Fruit fly (Drosophila melanogaster) whole organism, embryonic: ENCODE measurements around the gene CG31388.

Experiments used
- CG13424 ChIP-seq: fragments of 200-800 bp; sonication (Bioruptor generic); optimal IDR thresholded peaks from 2 replicates; lab custom pipeline; 2019; ENCODE audit warnings: missing biosample characterization, mild to moderate bottlenecking, missing genetic modification characterization, moderate library complexity
- Jarid2 ChIP-seq: fragments of 200-800 bp; sonication (Bioruptor generic); optimal IDR thresholded peaks from 3 replicates; lab custom pipeline; 2017; ENCODE audit warnings: mild to moderate bottlenecking, missing biosample characterization, missing genetic modification reagents, missing genetic modification characterization
- dmrt11E ChIP-seq: fragments of 200-800 bp; sonication (Bioruptor generic); optimal IDR thresholded peaks from 3 replicates; lab custom pipeline; 2018; ENCODE audit warnings: missing biosample characterization, mild to moderate bottlenecking, missing genetic modification characterization, moderate library complexity
- jumu ChIP-seq: fragments of 200-800 bp; sonication (Bioruptor generic); optimal IDR thresholded peaks from 3 replicates; lab custom pipeline; 2016; ENCODE audit warnings: missing biosample characterization, missing genetic modification characterization
- lov ChIP-seq, 2 experiments: fragments of 200-800 bp in 1 of 2; fragments of >200 bp in 1 of 2; sonication (Bioruptor generic) in 1 of 2; IDR thresholded peaks in 1 of 2; optimal IDR thresholded peaks in 1 of 2; 2 replicates in 1 of 2; 3 replicates in 1 of 2; pipeline versions ENCODE4 v1.3.6 to Lab custom; 2017 to 2022; ENCODE audit warnings: missing biosample characterization in 1 of 2, missing genetic modification characterization in 1 of 2
- pan ChIP-seq, 4 experiments: fragments of >200 bp in 3 of 4; fragments of 200-800 bp in 1 of 4; sonication (Bioruptor generic) in 1 of 4; optimal IDR thresholded peaks in 3 of 4; IDR thresholded peaks in 1 of 4; 2 replicates each; pipeline versions ENCODE4 v1.3.6 to Lab custom; 2017 to 2022; ENCODE audit warnings: missing biosample characterization in 2 of 4, missing genetic modification characterization in 2 of 4, mixed read lengths in 1 of 4

DNA sequence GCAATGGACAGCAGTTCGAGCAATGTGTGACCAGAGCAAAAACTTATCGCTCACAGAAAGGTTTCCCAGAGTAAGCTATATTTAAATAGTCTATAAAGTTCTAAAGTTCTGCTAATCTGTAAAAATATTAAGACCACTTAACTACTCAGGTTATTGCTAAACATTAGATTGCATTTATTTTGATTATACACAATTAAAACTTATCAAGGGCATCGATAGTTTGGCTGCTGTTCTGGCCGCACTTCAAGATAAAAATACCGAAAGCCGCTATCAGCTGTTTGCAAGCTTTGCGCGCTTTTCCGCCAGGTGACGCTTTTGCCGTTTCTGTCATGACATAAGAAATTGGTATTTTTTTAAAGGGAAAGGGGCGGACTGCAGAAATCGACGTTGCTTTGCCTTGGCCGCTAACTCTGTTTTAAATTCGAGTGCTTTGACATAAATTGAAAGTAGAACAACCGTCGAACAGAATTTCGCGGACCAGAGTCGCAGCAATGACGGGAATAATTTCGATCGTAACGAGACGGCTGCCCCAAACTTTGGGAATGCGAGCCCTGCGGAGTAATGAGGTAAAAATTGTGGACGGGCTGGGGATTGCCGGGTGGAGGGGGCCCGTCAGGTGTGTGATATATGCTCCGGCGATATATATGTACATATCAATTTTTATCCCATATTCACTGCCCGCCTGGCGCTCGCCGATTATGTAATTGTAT is 6.5 kb downstream of the CG31388 start, which contains the start of the genes CG17734 and CG5214:
- no peak for TF ChIP-seq pan (optimal IDR thresholded peaks at IDR 0.05; lab: Kevin White, UChicago)
- TF ChIP-seq pan (GFP tag; optimal IDR thresholded peaks at IDR 0.05 in 1 of 2, IDR thresholded peaks at IDR 0.05 in 1 of 2): no peak
- TF ChIP-seq jumu (GFP tag; lab: Kevin White, UChicago): no peak
- TF ChIP-seq dmrt11E (tag; lab: Kevin White, UChicago): no peak
- no peak for TF ChIP-seq Jarid2
- TF ChIP-seq CG13424 (tag; lab: Kevin White, UChicago): peak; percentile 28
- no peak for TF ChIP-seq lov (optimal IDR thresholded peaks at IDR 0.05; lab: Kevin White, UChicago)
- no peak for TF ChIP-seq lov (GFP tag; IDR thresholded peaks at IDR 0.05; lab: Robert Waterston, UW)
